Fruit fly (Drosophila melanogaster): ENCODE data around the gene CG17646.

CG17646 gene

dm6 chr2L:1758853-1759252, 26.5 kb downstream of the CG17646 start, which contains the start of gene CG17650:
CG17650 (minus strand) TSS chr2L:1759093.
- TF ChIP-seq CG17801 (GFP tag; optimal IDR thresholded peaks at IDR 0.05; ENCODE audit: partially characterized antibody) = no peak

dm6 chr2L:1783762-1784161, 51.4 kb downstream of the CG17646 start, which contains the start of gene Gr22e:
Gr22e (plus strand) TSS chr2L:1784062.
- TF ChIP-seq CG17801 (GFP tag; optimal IDR thresholded peaks at IDR 0.05; ENCODE audit: partially characterized antibody) = no peak

dm6 chr2L:1787929-1788328, 55.6 kb downstream of the CG17646 start:
- TF ChIP-seq CG17801 (GFP tag; optimal IDR thresholded peaks at IDR 0.05; ENCODE audit: partially characterized antibody) = no peak

dm6 chr2L:1790261-1790660, 57.9 kb downstream of the CG17646 start, which contains the start of gene Gr22d:
Gr22d (minus strand) TSS chr2L:1790361.
- no peak for TF ChIP-seq CG17801 (GFP tag; optimal IDR thresholded peaks at IDR 0.05; ENCODE audit: partially characterized antibody)

- TF ChIP-seq CG17801 (GFP tag; optimal IDR thresholded peaks at IDR 0.05; ENCODE audit: partially characterized antibody) = no peak
Measured at dm6 chr2L:1791723-1792122, 59.4 kb downstream of the CG17646 start, which contains the start of gene Gr22c. Gr22c (minus strand) TSS chr2L:1791823.

dm6 chr2L:1793168-1793567, 60.8 kb downstream of the CG17646 start, which contains the start of gene Gr22b:
Gr22b (minus strand) TSS chr2L:1793268.
- TF ChIP-seq CG17801 (GFP tag; optimal IDR thresholded peaks at IDR 0.05; ENCODE audit: partially characterized antibody) = no peak

dm6 chr2L:1794817-1795216, 62.5 kb downstream of the CG17646 start, which contains the start of gene Gr22a:
Gr22a (minus strand) TSS chr2L:1794917.
- TF ChIP-seq CG17801 (GFP tag; optimal IDR thresholded peaks at IDR 0.05; ENCODE audit: partially characterized antibody) = no peak
